Fruit fly (Drosophila melanogaster) whole organism: ENCODE results near the gene LysB.

Experiments
- CG8478 ChIP-seq: fragments of >200 bp; optimal IDR thresholded peaks from 2 replicates; lab custom pipeline; 2018; ENCODE audit warnings: inconsistent platforms
- EcR ChIP-seq, 2 experiments: fragments of >200 bp; optimal IDR thresholded peaks; 2 replicates each; lab custom pipeline; 2017; ENCODE audit warnings: missing biosample characterization in 2 of 2, missing genetic modification characterization in 2 of 2, missing genetic modification reagents in 2 of 2
- pan ChIP-seq: fragments of >200 bp; optimal IDR thresholded peaks from 2 replicates; lab custom pipeline; 2017

DNA sequence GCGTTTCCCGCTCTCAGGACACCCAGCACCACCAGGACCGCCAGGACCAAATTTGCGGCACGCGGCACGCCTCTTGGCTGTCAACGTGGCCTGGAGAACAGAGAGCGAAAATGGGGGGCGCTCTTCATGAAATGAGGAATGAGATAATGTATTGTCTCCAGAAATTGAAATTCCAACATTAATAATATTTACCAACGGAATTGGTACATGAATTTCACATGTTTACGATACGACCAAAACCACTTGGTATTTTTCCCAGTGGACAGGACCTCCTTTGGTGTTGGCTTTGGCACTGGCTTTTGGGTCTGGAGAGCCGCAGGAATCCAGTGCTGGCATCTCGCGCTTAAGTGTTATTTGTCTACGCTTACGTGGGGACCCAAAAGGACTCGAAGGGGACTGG lies 23.7 kb upstream of the LysB start:
- no peak for TF ChIP-seq pan (lab: Kevin White, UChicago)
- no peak for TF ChIP-seq CG8478 (lab: Kevin White, UChicago)
- TF ChIP-seq EcR (GFP tag; optimal IDR thresholded peaks at IDR 0.05; lab: Kevin White, UChicago), result no peak
